Worm (Caenorhabditis elegans) whole organism, early embryonic: Measurements from ENCODE around the gene F59B2.8.

Experiments used
- aly-1 ChIP-seq: sonication (generic microtip); optimal IDR thresholded peaks from 2 replicates; lab custom pipeline; 2016; ENCODE audit warnings: missing genetic modification characterization, missing compliant biosample characterization
- ama-1 ChIP-seq: fragments of 150-350 bp; optimal IDR thresholded peaks from 2 replicates; lab custom pipeline; 2014
- ceh-13 ChIP-seq: fragments of 200-800 bp; sonication (Bioruptor generic); optimal IDR thresholded peaks from 2 replicates; lab custom pipeline; 2018; ENCODE audit warnings: mild to moderate bottlenecking, missing genetic modification characterization, missing compliant biosample characterization
- ceh-36 ChIP-seq: sonication (generic microtip); optimal IDR thresholded peaks from 2 replicates; lab custom pipeline; 2016; ENCODE audit warnings: missing genetic modification characterization, inconsistent platforms, missing compliant biosample characterization
- flt-1 ChIP-seq: fragments of 200-800 bp; sonication (Bioruptor generic); IDR thresholded peaks from 2 replicates; pipeline ENCODE4 v1.3.6; 2022; ENCODE audit warnings: missing genetic modification characterization, missing compliant biosample characterization
- hmg-4 ChIP-seq: fragments of 200-800 bp; sonication (Bioruptor generic); optimal IDR thresholded peaks from 2 replicates; lab custom pipeline; 2018; ENCODE audit warnings: mild to moderate bottlenecking, missing genetic modification characterization, missing compliant biosample characterization
- hnd-1 ChIP-seq: sonication (generic microtip); optimal IDR thresholded peaks from 2 replicates; lab custom pipeline; 2016; ENCODE audit warnings: missing genetic modification characterization, missing compliant biosample characterization
- pes-1 ChIP-seq: fragments of 200-800 bp; sonication (Bioruptor generic); IDR thresholded peaks from 2 replicates; pipeline ENCODE4 v1.3.6; 2022; ENCODE audit warnings: missing genetic modification reagents, missing genetic modification characterization, missing compliant biosample characterization
- sea-1 ChIP-seq: fragments of 200-800 bp; sonication (Bioruptor generic); conservative IDR thresholded peaks from 2 replicates; pipeline ENCODE4 v1.3.6; 2022; ENCODE audit warnings: missing genetic modification characterization, missing compliant biosample characterization
- tbx-11 ChIP-seq: fragments of 200-800 bp; sonication (Bioruptor generic); IDR thresholded peaks from 2 replicates; pipeline ENCODE4 v1.3.6; 2022; ENCODE audit warnings: missing genetic modification characterization, missing compliant biosample characterization
- tbx-37 ChIP-seq: fragments of 200-800 bp; sonication (Bioruptor generic); conservative IDR thresholded peaks from 2 replicates; pipeline ENCODE4 v1.3.6; 2022; ENCODE audit warnings: missing genetic modification reagents, missing genetic modification characterization, missing compliant biosample characterization

ce11 chrIII:9045838-9046237 is 35.8 kb upstream of the F59B2.8 start, which contains the start of gene R107.2:
- TF ChIP-seq ama-1, result no peak
- TF ChIP-seq ceh-13 (GFP tag; lab: Kevin White, UChicago), result no peak
- no peak for TF ChIP-seq tbx-11 (GFP tag; lab: Robert Waterston, UW)
- TF ChIP-seq ceh-36 (tag; lab: Kevin White, UChicago), result no peak
- TF ChIP-seq flt-1 (GFP tag; lab: Robert Waterston, UW), result no peak
- TF ChIP-seq tbx-37 (GFP tag; lab: Robert Waterston, UW), result no peak
- no peak for TF ChIP-seq pes-1 (GFP tag; lab: Robert Waterston, UW)
- no peak for TF ChIP-seq sea-1 (GFP tag; lab: Robert Waterston, UW)
- TF ChIP-seq hnd-1 (tag; lab: Kevin White, UChicago), result no peak
- no peak for TF ChIP-seq hmg-4 (GFP tag; lab: Kevin White, UChicago)
- TF ChIP-seq aly-1 (tag; lab: Kevin White, UChicago), result no peak
